Worm (Caenorhabditis elegans) whole organism, L4 larva: ENCODE data around the gene zif-1.

Source experiments
- F37D6.2 ChIP-seq: sonication (generic microtip); optimal IDR thresholded peaks from 2 replicates; lab custom pipeline; 2016; ENCODE audit warnings: mild to moderate bottlenecking, missing genetic modification characterization, missing compliant biosample characterization
- R02D3.7 ChIP-seq: fragments of 150-350 bp; sonication (generic microtip); optimal IDR thresholded peaks from 3 replicates; lab custom pipeline; 2014; ENCODE audit warnings: missing biosample characterization, missing genetic modification characterization
- ZK337.2 ChIP-seq: fragments of 200-800 bp; sonication (Bioruptor generic); IDR thresholded peaks from 2 replicates; pipeline ENCODE4 v1.3.6; 2022; ENCODE audit warnings: missing genetic modification reagents, missing genetic modification characterization, missing compliant biosample characterization
- aha-1 ChIP-seq: fragments of 150-350 bp; peaks from one replicate; lab custom pipeline; 2014; ENCODE audit warnings: missing biosample characterization, missing genetic modification characterization
- aly-2 ChIP-seq: sonication (generic microtip); optimal IDR thresholded peaks from 2 replicates; lab custom pipeline; 2018; ENCODE audit warnings: missing biosample characterization, missing genetic modification characterization
- ama-1 ChIP-seq: fragments of 150-350 bp; optimal IDR thresholded peaks from 2 replicates; lab custom pipeline; 2014; ENCODE audit warnings: inconsistent platforms, mixed read lengths
- arid-1 ChIP-seq: fragments of 200-800 bp; sonication (Bioruptor generic); conservative IDR thresholded peaks from 2 replicates; pipeline ENCODE4 v1.3.6; 2022; ENCODE audit warnings: missing genetic modification reagents, missing genetic modification characterization, missing compliant biosample characterization
- ceh-28 ChIP-seq: fragments of 150-350 bp; optimal IDR thresholded peaks from 2 replicates; lab custom pipeline; 2014; ENCODE audit warnings: missing biosample characterization, missing genetic modification reagents, missing genetic modification characterization
- ceh-44 ChIP-seq: fragments of 200-800 bp; sonication (Bioruptor generic); IDR thresholded peaks from 2 replicates; pipeline ENCODE4 v1.3.6; 2022; ENCODE audit warnings: missing genetic modification reagents, missing genetic modification characterization, missing compliant biosample characterization
- ceh-82 ChIP-seq: sonication (generic microtip); optimal IDR thresholded peaks from 2 replicates; lab custom pipeline; 2017; ENCODE audit warnings: missing biosample characterization, missing genetic modification characterization
- ces-1 ChIP-seq: fragments of 150-350 bp; sonication (generic microtip); optimal IDR thresholded peaks from 4 replicates; lab custom pipeline; 2014; ENCODE audit warnings: missing biosample characterization, missing genetic modification reagents, missing genetic modification characterization
- ctbp-1 ChIP-seq: fragments of 200-800 bp; sonication (Bioruptor generic); IDR thresholded peaks from 2 replicates; pipeline ENCODE4 v1.3.6; 2022; ENCODE audit warnings: missing genetic modification reagents, missing genetic modification characterization, missing compliant biosample characterization
- daf-12 ChIP-seq: fragments of 150-350 bp; optimal IDR thresholded peaks from 2 replicates; lab custom pipeline; 2014; ENCODE audit warnings: missing biosample characterization, missing genetic modification reagents, missing genetic modification characterization
- daf-16 ChIP-seq, 3 experiments: sonication (generic microtip); optimal IDR thresholded peaks; 2 replicates each; lab custom pipeline; 2016 to 2017; ENCODE audit warnings: missing genetic modification characterization in 3 of 3, missing genetic modification reagents in 3 of 3, mild to moderate bottlenecking in 2 of 3, missing compliant biosample characterization in 2 of 3, missing biosample characterization in 1 of 3, moderate library complexity in 1 of 3
- dmd-9 ChIP-seq: fragments of 200-800 bp; sonication (Bioruptor generic); IDR thresholded peaks from 2 replicates; pipeline ENCODE4 v1.3.6; 2022; ENCODE audit warnings: missing genetic modification reagents, missing genetic modification characterization, missing compliant biosample characterization
- duxl-1 ChIP-seq: sonication (generic microtip); optimal IDR thresholded peaks from 2 replicates; lab custom pipeline; 2016; ENCODE audit warnings: mild to moderate bottlenecking, missing genetic modification characterization, moderate library complexity, missing compliant biosample characterization; ENCODE audit not compliant: poor library complexity
- dve-1 ChIP-seq: sonication (generic microtip); optimal IDR thresholded peaks from 2 replicates; lab custom pipeline; 2017; ENCODE audit warnings: antibody characterized with exemption, mild to moderate bottlenecking, missing genetic modification characterization, missing compliant biosample characterization; ENCODE audit not compliant: insufficient read depth
- fkh-10 ChIP-seq: fragments of 150-350 bp; optimal IDR thresholded peaks from 2 replicates; lab custom pipeline; 2014; ENCODE audit warnings: missing biosample characterization, missing genetic modification reagents, missing genetic modification characterization
- fos-1 ChIP-seq: fragments of 150-350 bp; optimal IDR thresholded peaks from 2 replicates; lab custom pipeline; 2014; ENCODE audit warnings: missing biosample characterization, missing genetic modification characterization
- gei-8 ChIP-seq: fragments of 200-800 bp; sonication (Bioruptor generic); optimal IDR thresholded peaks from 2 replicates; lab custom pipeline; 2018; ENCODE audit warnings: mild to moderate bottlenecking, missing genetic modification characterization, missing compliant biosample characterization
- hmg-1.1 ChIP-seq: fragments of 200-800 bp; sonication (Bioruptor generic); IDR thresholded peaks from 2 replicates; pipeline ENCODE4 v1.3.6; 2022; ENCODE audit warnings: missing genetic modification reagents, missing genetic modification characterization, missing compliant biosample characterization
- lim-7 ChIP-seq: fragments of 200-800 bp; sonication (Bioruptor generic); IDR thresholded peaks from 2 replicates; pipeline ENCODE4 v1.3.6; 2022; ENCODE audit warnings: missing genetic modification characterization, missing compliant biosample characterization
- lin-15B ChIP-seq: fragments of 150-350 bp; sonication (generic microtip); optimal IDR thresholded peaks from 3 replicates; lab custom pipeline; 2014; ENCODE audit warnings: missing biosample characterization, missing genetic modification characterization
- lin-29 ChIP-seq: fragments of 200-800 bp; sonication (Bioruptor generic); IDR thresholded peaks from 2 replicates; pipeline ENCODE4 v1.3.6; 2022; ENCODE audit warnings: missing genetic modification reagents, missing genetic modification characterization, missing compliant biosample characterization
- lsy-2 ChIP-seq, 2 experiments: fragments of 150-350 bp in 1 of 2; sonication (generic microtip) in 1 of 2; optimal IDR thresholded peaks; 2 replicates each; lab custom pipeline; 2014 to 2017; ENCODE audit warnings: missing biosample characterization in 2 of 2, missing genetic modification characterization in 2 of 2
- mdl-1 ChIP-seq, 2 experiments: fragments of 150-350 bp in 1 of 2; sonication (generic microtip) in 1 of 2; optimal IDR thresholded peaks; 2 replicates each; lab custom pipeline; 2014 to 2017; ENCODE audit warnings: missing biosample characterization in 2 of 2, missing genetic modification characterization in 2 of 2
- mep-1 ChIP-seq: fragments of 150-350 bp; sonication (generic microtip); optimal IDR thresholded peaks from 3 replicates; lab custom pipeline; 2014; ENCODE audit warnings: missing biosample characterization, missing genetic modification characterization
- mxl-2 ChIP-seq: fragments of 200-800 bp; sonication (Bioruptor generic); conservative IDR thresholded peaks from 2 replicates; pipeline ENCODE4 v1.3.6; 2022; ENCODE audit warnings: missing genetic modification reagents, missing genetic modification characterization, missing compliant biosample characterization
- nhr-102 ChIP-seq: sonication (generic microtip); optimal IDR thresholded peaks from 2 replicates; lab custom pipeline; 2016; ENCODE audit warnings: mild to moderate bottlenecking, missing genetic modification characterization, moderate library complexity, missing compliant biosample characterization
- nhr-237 ChIP-seq: sonication (generic microtip); optimal IDR thresholded peaks from 2 replicates; lab custom pipeline; 2017; ENCODE audit warnings: missing biosample characterization, missing genetic modification characterization
- nhr-28 ChIP-seq: fragments of 150-350 bp; optimal IDR thresholded peaks from 2 replicates; lab custom pipeline; 2014; ENCODE audit warnings: missing biosample characterization, missing genetic modification characterization
- nhr-41 ChIP-seq: fragments of 200-800 bp; sonication (Bioruptor generic); IDR thresholded peaks from 2 replicates; pipeline ENCODE4 v1.3.6; 2022; ENCODE audit warnings: missing genetic modification reagents, missing genetic modification characterization, missing compliant biosample characterization
- nhr-48 ChIP-seq: sonication (generic microtip); optimal IDR thresholded peaks from 2 replicates; lab custom pipeline; 2016; ENCODE audit warnings: mild to moderate bottlenecking, missing genetic modification characterization, missing compliant biosample characterization
- pha-4 ChIP-seq, 2 experiments: fragments of 150-350 bp in 1 of 2; fragments of 200-800 bp in 1 of 2; sonication (Bioruptor generic) in 1 of 2; IDR thresholded peaks in 1 of 2; optimal IDR thresholded peaks in 1 of 2; 2 replicates each; pipeline versions ENCODE4 v1.3.6 to Lab custom; 2014 to 2022; ENCODE audit warnings: missing genetic modification characterization in 2 of 2, missing genetic modification reagents in 2 of 2, missing biosample characterization in 1 of 2, missing compliant biosample characterization in 1 of 2
- php-3 ChIP-seq: fragments of 200-800 bp; sonication (Bioruptor generic); IDR thresholded peaks from 2 replicates; pipeline ENCODE4 v1.3.6; 2022; ENCODE audit warnings: missing genetic modification reagents, missing genetic modification characterization, missing compliant biosample characterization
- rbr-2 ChIP-seq: sonication (generic microtip); optimal IDR thresholded peaks from 2 replicates; lab custom pipeline; 2016; ENCODE audit warnings: missing genotype, missing genetic modification characterization, missing compliant biosample characterization
- saeg-2 ChIP-seq: fragments of 200-800 bp; sonication (Bioruptor generic); IDR thresholded peaks from 2 replicates; pipeline ENCODE4 v1.3.6; 2022; ENCODE audit warnings: missing genetic modification reagents, missing genetic modification characterization, missing compliant biosample characterization
- set-16 ChIP-seq: fragments of 200-800 bp; sonication (Bioruptor generic); IDR thresholded peaks from 2 replicates; pipeline ENCODE4 v1.3.6; 2022; ENCODE audit warnings: missing genetic modification reagents, missing genetic modification characterization, missing compliant biosample characterization
- skn-1 ChIP-seq: fragments of 150-350 bp; optimal IDR thresholded peaks from 2 replicates; lab custom pipeline; 2014; ENCODE audit warnings: missing biosample characterization, missing genetic modification characterization
- tag-97 ChIP-seq: fragments of 200-800 bp; sonication (Bioruptor generic); IDR thresholded peaks from 2 replicates; pipeline ENCODE4 v1.3.6; 2022; ENCODE audit warnings: missing genetic modification characterization, missing compliant biosample characterization
- unc-130 ChIP-seq: sonication (generic microtip); optimal IDR thresholded peaks from 2 replicates; lab custom pipeline; 2016; ENCODE audit warnings: missing genetic modification reagents, missing genetic modification characterization, missing compliant biosample characterization
- unc-39 ChIP-seq: sonication (generic microtip); optimal IDR thresholded peaks from 2 replicates; lab custom pipeline; 2017; ENCODE audit warnings: missing biosample characterization, missing genetic modification characterization

The zif-1 gene

ce11 chrIII:9043200-9043599 is 40.6 kb downstream of the zif-1 start, which contains the start of gene nac-2:
nac-2 (minus strand) TSS chrIII:9043300.
- no peak for TF ChIP-seq mep-1 (tag; lab: Kevin White, UChicago)
- TF ChIP-seq nhr-28 (tag; lab: Kevin White, UChicago): no peak
- TF ChIP-seq daf-16 (GFP tag; optimal IDR thresholded peaks at IDR 0.05; lab: Kevin White, UChicago): no peak
- TF ChIP-seq daf-16 (tag; optimal IDR thresholded peaks at IDR 0.05; lab: Kevin White, UChicago): peak; percentile 15
- TF ChIP-seq, all 104 proteins: peak for 1

ce11 chrIII:9045838-9046237 is 43.3 kb downstream of the zif-1 start, which contains the start of gene R107.2:
R107.2 (minus strand) TSS chrIII:9045938.
- no peak for TF ChIP-seq ces-1 (GFP tag; lab: Kevin White, UChicago)
- peak; percentile 6 for TF ChIP-seq dve-1 (tag; lab: Kevin White, UChicago)
- no peak for TF ChIP-seq mxl-2 (GFP tag; lab: Robert Waterston, UW)
- no peak for TF ChIP-seq mdl-1 (tag; optimal IDR thresholded peaks at IDR 0.05; lab: Kevin White, UChicago)
- TF ChIP-seq ceh-28 (tag; lab: Kevin White, UChicago): no peak
- TF ChIP-seq daf-16 (GFP tag; optimal IDR thresholded peaks at IDR 0.05; lab: Kevin White, UChicago): no peak
- peak; percentile 11 for TF ChIP-seq daf-16 (tag; optimal IDR thresholded peaks at IDR 0.05; lab: Kevin White, UChicago)

ce11 chrIII:9047260-9047659 is 44.7 kb downstream of the zif-1 start:
- TF ChIP-seq daf-12 (tag; lab: Kevin White, UChicago) (no peak), ama-1 (no peak), aha-1 (tag; lab: Kevin White, UChicago) (peak; percentile 86), dmd-9 (no peak), pha-4 (GFP tag; IDR thresholded peaks at IDR 0.05; lab: Robert Waterston, UW) (no peak), pha-4 (tag; optimal IDR thresholded peaks at IDR 0.05; lab: Kevin White, UChicago) (no peak), unc-39 (tag; lab: Kevin White, UChicago) (no peak), nhr-102 (tag; lab: Kevin White, UChicago) (no peak)

ce11 chrIII:9050600-9050999 is 48.0 kb downstream of the zif-1 start, which contains the start of gene ikke-1:
ikke-1 (minus strand) TSS chrIII:9050700.
- TF ChIP-seq R02D3.7 (tag; lab: Kevin White, UChicago) (no peak), tag-97 (GFP tag; lab: Robert Waterston, UW) (no peak), fkh-10 (GFP tag; lab: Kevin White, UChicago) (no peak), ctbp-1 (GFP tag; lab: Robert Waterston, UW) (no peak), skn-1 (tag; lab: Kevin White, UChicago) (no peak), rbr-2 (tag; lab: Kevin White, UChicago) (no peak), F37D6.2 (tag; lab: Kevin White, UChicago) (no peak), lsy-2 (tag; optimal IDR thresholded peaks at IDR 0.05; lab: Kevin White, UChicago) (no peak), ceh-44 (no peak)

ce11 chrIII:9051119-9051597 is 48.6 kb downstream of the zif-1 start:
- TF ChIP-seq nhr-102 (tag; lab: Kevin White, UChicago): peak; percentile 18
- TF ChIP-seq lin-29 (GFP tag; lab: Robert Waterston, UW): peak; percentile 53; the same call in 1 of the 2 replicates
- peak; percentile 17 for TF ChIP-seq duxl-1 (tag; lab: Kevin White, UChicago)
- no peak for TF ChIP-seq nhr-237
- peak; percentile 66; the same call in 1 of the 2 replicates for TF ChIP-seq lim-7 (GFP tag; lab: Robert Waterston, UW)
- TF ChIP-seq nhr-41 (GFP tag; lab: Robert Waterston, UW): 0 out of 2 replicates have a peak, but pooled peaks have one; percentile 43
- no peak for TF ChIP-seq ZK337.2 (GFP tag; lab: Robert Waterston, UW)
- no peak for TF ChIP-seq ceh-44
- no peak for TF ChIP-seq set-16 (GFP tag; lab: Robert Waterston, UW)
- TF ChIP-seq saeg-2: 0 out of 2 replicates have a peak, but pooled peaks have one; percentile 70
- TF ChIP-seq mep-1 (tag; lab: Kevin White, UChicago): peak; percentile 92
- TF ChIP-seq arid-1 (GFP tag; lab: Robert Waterston, UW): 0 out of 2 replicates have a peak, but pooled peaks have one; percentile 57
- no peak for TF ChIP-seq fos-1
- peak; percentile 70 for TF ChIP-seq hmg-1.1
- TF ChIP-seq php-3 (GFP tag; lab: Robert Waterston, UW): peak; percentile 29; the same call in 1 of the 2 replicates
- no peak for TF ChIP-seq ceh-82 (tag; lab: Kevin White, UChicago)
- TF ChIP-seq gei-8 (GFP tag; lab: Kevin White, UChicago): peak; percentile 36
- no peak for TF ChIP-seq fkh-10 (GFP tag; lab: Kevin White, UChicago)
- TF ChIP-seq nhr-48 (tag; lab: Kevin White, UChicago): no peak
- TF ChIP-seq lin-15B (tag; lab: Kevin White, UChicago): no peak
- no peak for TF ChIP-seq unc-130 (GFP tag; lab: Kevin White, UChicago)
- TF ChIP-seq aly-2: no peak
